Fruit fly (Drosophila melanogaster) whole organism, embryonic: Measurements from ENCODE around the gene CG1542.

Experiments
- Blimp-1 ChIP-seq: fragments of 200-800 bp; sonication (Bioruptor generic); optimal IDR thresholded peaks from 3 replicates; lab custom pipeline; 2018; ENCODE audit warnings: missing biosample characterization, missing genetic modification characterization, mild to moderate bottlenecking, moderate library complexity, missing genetic modification reagents
- CG10979 ChIP-seq: fragments of 200-800 bp; sonication (Bioruptor generic); optimal IDR thresholded peaks from 2 replicates; lab custom pipeline; 2018; ENCODE audit warnings: missing biosample characterization, mild to moderate bottlenecking, missing genetic modification characterization, moderate library complexity
- CG11504 ChIP-seq: fragments of 200-800 bp; sonication (Bioruptor generic); optimal IDR thresholded peaks from 3 replicates; lab custom pipeline; 2019; ENCODE audit warnings: missing biosample characterization, mild to moderate bottlenecking, missing genetic modification characterization, moderate library complexity
- CG12391 ChIP-seq: fragments of 200-800 bp; sonication (Bioruptor generic); optimal IDR thresholded peaks from 3 replicates; lab custom pipeline; 2018; ENCODE audit warnings: missing biosample characterization, mild to moderate bottlenecking, missing genetic modification characterization, moderate library complexity
- CG13424 ChIP-seq: fragments of 200-800 bp; sonication (Bioruptor generic); optimal IDR thresholded peaks from 2 replicates; lab custom pipeline; 2019; ENCODE audit warnings: missing biosample characterization, mild to moderate bottlenecking, missing genetic modification characterization, moderate library complexity
- CG13775 ChIP-seq: fragments of 200-800 bp; sonication (Bioruptor generic); optimal IDR thresholded peaks from 3 replicates; lab custom pipeline; 2017; ENCODE audit warnings: missing biosample characterization, mild to moderate bottlenecking, missing genetic modification characterization
- CG16815 ChIP-seq: fragments of 200-800 bp; sonication (Bioruptor generic); optimal IDR thresholded peaks from 3 replicates; lab custom pipeline; 2017; ENCODE audit warnings: missing biosample characterization, mild to moderate bottlenecking, missing genetic modification characterization
- CG17912 ChIP-seq: fragments of 200-800 bp; sonication (Bioruptor generic); optimal IDR thresholded peaks from 2 replicates; lab custom pipeline; 2018; ENCODE audit warnings: missing biosample characterization, mild to moderate bottlenecking, missing genetic modification characterization
- CG1832 ChIP-seq: fragments of 200-800 bp; sonication (Bioruptor generic); optimal IDR thresholded peaks from 2 replicates; lab custom pipeline; 2017; ENCODE audit warnings: missing biosample characterization, mild to moderate bottlenecking, missing genetic modification characterization, inconsistent platforms
- CG2678 ChIP-seq: fragments of 200-800 bp; sonication (Bioruptor generic); optimal IDR thresholded peaks from 3 replicates; lab custom pipeline; 2019; ENCODE audit warnings: missing biosample characterization, mild to moderate bottlenecking, missing genetic modification characterization, moderate library complexity
- CG30431 ChIP-seq: fragments of 200-800 bp; sonication (Bioruptor generic); optimal IDR thresholded peaks from 2 replicates; lab custom pipeline; 2017; ENCODE audit warnings: missing biosample characterization, missing genetic modification characterization
- CG32532 ChIP-seq: fragments of 200-800 bp; sonication (Bioruptor generic); IDR thresholded peaks from 2 replicates; pipeline ENCODE4 v1.3.6; 2022; ENCODE audit warnings: missing biosample characterization, missing genetic modification characterization
- CG32772 ChIP-seq: fragments of 200-800 bp; sonication (Bioruptor generic); IDR thresholded peaks from 2 replicates; pipeline ENCODE4 v1.3.6; 2022; ENCODE audit warnings: missing biosample characterization, missing genetic modification characterization
- CG42726 ChIP-seq: fragments of 200-800 bp; sonication (Bioruptor generic); IDR thresholded peaks from 2 replicates; pipeline ENCODE4 v1.3.6; 2022; ENCODE audit warnings: missing biosample characterization, missing genetic modification characterization; ENCODE audit not compliant: partially characterized antibody
- CG6689 ChIP-seq: fragments of 200-800 bp; sonication (Bioruptor generic); IDR thresholded peaks from 2 replicates; pipeline ENCODE4 v1.3.6; 2022; ENCODE audit warnings: missing biosample characterization, missing genetic modification characterization
- CG7839 ChIP-seq: fragments of 200-800 bp; sonication (Bioruptor generic); optimal IDR thresholded peaks from 3 replicates; lab custom pipeline; 2018; ENCODE audit warnings: missing biosample characterization, mild to moderate bottlenecking, missing genetic modification characterization, moderate library complexity
- CG7928 ChIP-seq: fragments of 200-800 bp; sonication (Bioruptor generic); optimal IDR thresholded peaks from 2 replicates; lab custom pipeline; 2017; ENCODE audit warnings: missing biosample characterization, mild to moderate bottlenecking, missing genetic modification characterization
- CG8388 ChIP-seq: fragments of 200-800 bp; sonication (Bioruptor generic); optimal IDR thresholded peaks from 2 replicates; lab custom pipeline; 2019; ENCODE audit warnings: missing biosample characterization, mild to moderate bottlenecking, missing genetic modification characterization, moderate library complexity
- CG9797 ChIP-seq: fragments of 200-800 bp; sonication (Bioruptor generic); optimal IDR thresholded peaks from 3 replicates; lab custom pipeline; 2018; ENCODE audit warnings: missing biosample characterization, mild to moderate bottlenecking, missing genetic modification characterization
- Camta ChIP-seq: fragments of 200-800 bp; sonication (Bioruptor generic); optimal IDR thresholded peaks from 2 replicates; lab custom pipeline; 2016; ENCODE audit warnings: missing biosample characterization, missing genetic modification characterization
- CoRest ChIP-seq: fragments of 200-800 bp; sonication (Bioruptor generic); optimal IDR thresholded peaks from 3 replicates; lab custom pipeline; 2018; ENCODE audit warnings: missing biosample characterization, mild to moderate bottlenecking, missing genetic modification characterization, moderate library complexity
- Dip2 ChIP-seq: fragments of 200-800 bp; sonication (Bioruptor generic); IDR thresholded peaks from 2 replicates; pipeline ENCODE4 v1.3.6; 2022; ENCODE audit warnings: missing biosample characterization, missing genetic modification characterization
- Drgx ChIP-seq: fragments of 200-800 bp; sonication (Bioruptor generic); IDR thresholded peaks from 2 replicates; pipeline ENCODE4 v1.3.6; 2022; ENCODE audit warnings: missing biosample characterization, missing genetic modification characterization
- Hr51 ChIP-seq, 2 experiments: fragments of 200-800 bp; sonication (Bioruptor generic); optimal IDR thresholded peaks; 2 replicates in 1 of 2; 3 replicates in 1 of 2; lab custom pipeline; 2016 to 2018; ENCODE audit warnings: missing biosample characterization in 2 of 2, missing genetic modification characterization in 2 of 2, mild to moderate bottlenecking in 1 of 2, moderate library complexity in 1 of 2
- Myb ChIP-seq: fragments of 200-800 bp; sonication (Bioruptor generic); optimal IDR thresholded peaks from 2 replicates; lab custom pipeline; 2016; ENCODE audit warnings: missing biosample characterization, missing genetic modification characterization
- Nf-YC ChIP-seq: fragments of 200-800 bp; optimal IDR thresholded peaks from 3 replicates; lab custom pipeline; 2019; ENCODE audit warnings: missing biosample characterization, mild to moderate bottlenecking, missing genetic modification characterization, moderate library complexity
- Ptx1 ChIP-seq: fragments of 200-800 bp; sonication (Bioruptor generic); IDR thresholded peaks from 2 replicates; pipeline ENCODE4 v1.3.6; 2022; ENCODE audit warnings: missing biosample characterization, missing genetic modification characterization
- Sox102F ChIP-seq: fragments of 200-800 bp; sonication (Bioruptor generic); optimal IDR thresholded peaks from 2 replicates; lab custom pipeline; 2018; ENCODE audit warnings: missing biosample characterization, mild to moderate bottlenecking, missing genetic modification characterization, moderate library complexity
- Ssrp ChIP-seq: fragments of 200-800 bp; sonication (Bioruptor generic); optimal IDR thresholded peaks from 2 replicates; lab custom pipeline; 2018; ENCODE audit warnings: missing biosample characterization, mild to moderate bottlenecking, missing genetic modification characterization, moderate library complexity
- Xrp1 ChIP-seq: fragments of 200-800 bp; sonication (Bioruptor generic); IDR thresholded peaks from 2 replicates; pipeline ENCODE4 v1.3.6; 2022; ENCODE audit warnings: missing biosample characterization, missing genetic modification characterization
- ash1 ChIP-seq: fragments of 200-800 bp; sonication (Bioruptor generic); optimal IDR thresholded peaks from 2 replicates; lab custom pipeline; 2018; ENCODE audit warnings: missing biosample characterization, mild to moderate bottlenecking, missing genetic modification characterization
- az2 ChIP-seq: fragments of 200-800 bp; sonication (Bioruptor generic); optimal IDR thresholded peaks from 3 replicates; lab custom pipeline; 2016; ENCODE audit warnings: missing biosample characterization, missing genetic modification characterization
- bsh ChIP-seq, 2 experiments: fragments of 200-800 bp; sonication (Bioruptor generic); optimal IDR thresholded peaks; 2 replicates each; lab custom pipeline; 2017 to 2018; ENCODE audit warnings: mild to moderate bottlenecking in 2 of 2, missing biosample characterization in 2 of 2, missing genetic modification characterization in 2 of 2, moderate library complexity in 1 of 2
- croc ChIP-seq: fragments of 200-800 bp; sonication (Bioruptor generic); conservative IDR thresholded peaks from 3 replicates; pipeline ENCODE4 v1.3.6; 2022; ENCODE audit warnings: missing biosample characterization, missing genetic modification characterization
- dmrt99B ChIP-seq: fragments of 200-800 bp; sonication (Bioruptor generic); optimal IDR thresholded peaks from 2 replicates; lab custom pipeline; 2018; ENCODE audit warnings: missing biosample characterization, mild to moderate bottlenecking, missing genetic modification characterization, moderate library complexity
- gem ChIP-seq: fragments of 200-800 bp; sonication (Bioruptor generic); optimal IDR thresholded peaks from 2 replicates; lab custom pipeline; 2019; ENCODE audit warnings: missing biosample characterization, mild to moderate bottlenecking, missing genetic modification characterization, moderate library complexity
- jumu ChIP-seq: fragments of 200-800 bp; sonication (Bioruptor generic); optimal IDR thresholded peaks from 3 replicates; lab custom pipeline; 2016; ENCODE audit warnings: missing biosample characterization, missing genetic modification characterization
- lov ChIP-seq, 2 experiments: fragments of 200-800 bp in 1 of 2; fragments of >200 bp in 1 of 2; sonication (Bioruptor generic) in 1 of 2; IDR thresholded peaks in 1 of 2; optimal IDR thresholded peaks in 1 of 2; 2 replicates in 1 of 2; 3 replicates in 1 of 2; pipeline versions ENCODE4 v1.3.6 to Lab custom; 2017 to 2022; ENCODE audit warnings: missing biosample characterization in 1 of 2, missing genetic modification characterization in 1 of 2
- nmo ChIP-seq: fragments of 200-800 bp; sonication (Bioruptor generic); optimal IDR thresholded peaks from 2 replicates; lab custom pipeline; 2018; ENCODE audit warnings: missing biosample characterization, mild to moderate bottlenecking, missing genetic modification characterization, moderate library complexity
- prd ChIP-seq, 3 experiments: fragments of >200 bp in 2 of 3; fragments of 200-800 bp in 1 of 3; sonication (Bioruptor generic) in 1 of 3; optimal IDR thresholded peaks in 2 of 3; IDR thresholded peaks in 1 of 3; 2 replicates in 2 of 3; 3 replicates in 1 of 3; pipeline versions ENCODE4 v1.3.6 to Lab custom; 2017 to 2022; ENCODE audit warnings: missing biosample characterization in 1 of 3, missing genetic modification characterization in 1 of 3
- row ChIP-seq: fragments of 200-800 bp; sonication (Bioruptor generic); IDR thresholded peaks from 3 replicates; pipeline ENCODE4 v1.3.6; 2022; ENCODE audit warnings: missing biosample characterization, missing genetic modification characterization
- sens ChIP-seq: fragments of 200-800 bp; sonication (Bioruptor generic); peaks from one replicate; lab custom pipeline; 2016; ENCODE audit warnings: missing biosample characterization, missing genetic modification characterization
- tin ChIP-seq: fragments of 200-800 bp; sonication (Bioruptor generic); optimal IDR thresholded peaks from 3 replicates; lab custom pipeline; 2016; ENCODE audit warnings: missing biosample characterization, missing genetic modification characterization
- vvl ChIP-seq: fragments of 200-800 bp; sonication (Bioruptor generic); IDR thresholded peaks from 2 replicates; pipeline ENCODE4 v1.3.6; 2022; ENCODE audit warnings: missing biosample characterization, missing genetic modification characterization
- zfh1 ChIP-seq: fragments of 200-800 bp; sonication (Bioruptor generic); IDR thresholded peaks from 3 replicates; pipeline ENCODE4 v1.3.6; 2022; ENCODE audit warnings: missing biosample characterization, missing genetic modification characterization

The CG1542 gene

dm6 chr3R:31251130-31251770 is 38.0 kb downstream of the CG1542 start:
- TF ChIP-seq ash1 (GFP tag; lab: Kevin White, UChicago), result no peak
- peak; percentile 6 for TF ChIP-seq CG11504 (tag; lab: Kevin White, UChicago)
- TF ChIP-seq dmrt99B (tag; lab: Kevin White, UChicago), result peak; percentile 31
- TF ChIP-seq Ssrp (tag; lab: Kevin White, UChicago), result peak; percentile 0
- TF ChIP-seq CG32772, result no peak
- TF ChIP-seq vvl (GFP tag; lab: Robert Waterston, UW), result peak; percentile 20; the same call in 1 of the 2 replicates
- TF ChIP-seq CG12391, result peak; percentile 7
- no peak for TF ChIP-seq lov (optimal IDR thresholded peaks at IDR 0.05; lab: Kevin White, UChicago)
- TF ChIP-seq lov (GFP tag; IDR thresholded peaks at IDR 0.05; lab: Robert Waterston, UW), result no peak
- TF ChIP-seq CG13775 (GFP tag; lab: Kevin White, UChicago), result no peak
- no peak for TF ChIP-seq CG1832 (GFP tag; lab: Kevin White, UChicago)
- TF ChIP-seq Camta (GFP tag; lab: Kevin White, UChicago), result peak; percentile 8
- TF ChIP-seq az2 (GFP tag; lab: Kevin White, UChicago), result peak; percentile 20
- TF ChIP-seq Nf-YC, result no peak
- peak; percentile 41 for TF ChIP-seq CG10979 (tag; lab: Kevin White, UChicago)
- TF ChIP-seq CG42726, result no peak
- TF ChIP-seq Dip2, result no peak
- TF ChIP-seq jumu (GFP tag; lab: Kevin White, UChicago), result no peak
- no peak for TF ChIP-seq CG9797
- TF ChIP-seq CG13424, result peak; percentile 10
- no peak for TF ChIP-seq prd (optimal IDR thresholded peaks at IDR 0.05; lab: Kevin White, UChicago)
- peak; percentile 17; the same call in 1 of the 3 replicates for TF ChIP-seq prd (GFP tag; IDR thresholded peaks at IDR 0.05; lab: Robert Waterston, UW)
- peak in 1 of 2 experiments; percentile 6 for TF ChIP-seq Hr51 (GFP tag; optimal IDR thresholded peaks at IDR 0.05; lab: Kevin White, UChicago)
- TF ChIP-seq Xrp1 (GFP tag; lab: Robert Waterston, UW), result peak; percentile 39; the same call in 1 of the 2 replicates
- TF ChIP-seq Sox102F (GFP tag; lab: Kevin White, UChicago), result peak; percentile 49
- TF ChIP-seq CG6689 (GFP tag; lab: Robert Waterston, UW), result peak; percentile 11; the same call in 1 of the 2 replicates
- peak; percentile 31 for TF ChIP-seq gem (tag; lab: Kevin White, UChicago)
- TF ChIP-seq CG7928 (GFP tag; lab: Kevin White, UChicago), result no peak
- no peak for TF ChIP-seq CG30431
- peak; percentile 33 for TF ChIP-seq CG2678 (tag; lab: Kevin White, UChicago)
- TF ChIP-seq Blimp-1 (GFP tag; lab: Kevin White, UChicago), result peak; percentile 91
- no peak for TF ChIP-seq CG16815 (GFP tag; lab: Kevin White, UChicago)
- peak; percentile 4 for TF ChIP-seq CG8388 (GFP tag; lab: Kevin White, UChicago)
- no peak for TF ChIP-seq CG32532 (GFP tag; lab: Robert Waterston, UW)
- peak; percentile 17 for TF ChIP-seq nmo (GFP tag; lab: Kevin White, UChicago)
- 0 out of 2 replicates have a peak, but pooled peaks have one; percentile 20 for TF ChIP-seq Ptx1
- TF ChIP-seq bsh (GFP tag; optimal IDR thresholded peaks at IDR 0.05; lab: Kevin White, UChicago), result peak in 1 of 2 experiments; percentile 27
- TF ChIP-seq CoRest, result no peak
- no peak for TF ChIP-seq tin (GFP tag; lab: Kevin White, UChicago)
- no peak for TF ChIP-seq croc (GFP tag; lab: Robert Waterston, UW)
- TF ChIP-seq Myb (GFP tag; lab: Kevin White, UChicago), result no peak
- TF ChIP-seq Drgx (GFP tag; lab: Robert Waterston, UW), result peak; percentile 55
- TF ChIP-seq sens (GFP tag; lab: Kevin White, UChicago), result peak; percentile 69
- TF ChIP-seq row, result peak; percentile 17; the same call in 1 of the 3 replicates
- no peak for TF ChIP-seq CG17912
- no peak for TF ChIP-seq zfh1 (GFP tag; lab: Robert Waterston, UW)
- peak; percentile 1 for TF ChIP-seq CG7839 (tag; lab: Kevin White, UChicago)
